Fruit fly (Drosophila melanogaster) whole organism, embryonic: ENCODE data around the gene SCCRO4.

Source experiments
- CG13424 ChIP-seq: fragments of 200-800 bp; sonication (Bioruptor generic); optimal IDR thresholded peaks from 2 replicates; lab custom pipeline; 2019; ENCODE audit warnings: missing biosample characterization, mild to moderate bottlenecking, missing genetic modification characterization, moderate library complexity
- her ChIP-seq: fragments of 200-800 bp; sonication (Bioruptor generic); optimal IDR thresholded peaks from 2 replicates; lab custom pipeline; 2016; ENCODE audit warnings: missing biosample characterization, missing genetic modification characterization

DNA sequence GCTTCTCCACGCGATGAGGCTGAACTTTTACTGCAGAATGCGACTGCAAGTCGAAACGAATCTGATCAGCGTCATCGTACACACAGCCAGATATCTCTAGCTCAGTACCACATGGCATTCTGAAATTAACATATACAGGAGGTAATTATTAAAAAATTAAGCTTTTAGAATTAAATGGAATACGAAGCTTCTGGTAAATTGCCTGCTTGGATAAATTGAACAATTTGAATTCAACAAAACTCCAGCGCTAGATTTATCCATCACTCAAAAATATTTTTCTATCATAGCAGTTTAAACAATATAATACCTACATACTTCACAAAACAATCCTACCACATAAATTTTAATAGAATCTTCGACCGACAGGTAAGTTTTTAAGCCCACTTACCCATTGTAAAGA, at the start of gene SCCRO4:
- no peak for TF ChIP-seq CG13424
- no peak for TF ChIP-seq her
